Worm (Caenorhabditis elegans) whole organism, mixed stage, embryonic: ENCODE data around the gene snu-13.

Experiments used
- mab-5 ChIP-seq: fragments of 150-350 bp; optimal IDR thresholded peaks from 2 replicates; lab custom pipeline; 2014; ENCODE audit warnings: missing biosample characterization, missing genetic modification characterization
- nhr-12 ChIP-seq: fragments of 150-350 bp; optimal IDR thresholded peaks from 2 replicates; lab custom pipeline; 2014; ENCODE audit warnings: missing biosample characterization, missing genetic modification characterization
- nhr-237 ChIP-seq: fragments of 150-350 bp; optimal IDR thresholded peaks from 2 replicates; lab custom pipeline; 2014; ENCODE audit warnings: missing biosample characterization, missing genetic modification characterization
- nhr-28 ChIP-seq: fragments of 150-350 bp; optimal IDR thresholded peaks from 2 replicates; lab custom pipeline; 2014; ENCODE audit warnings: missing biosample characterization, missing genetic modification characterization
- sem-2 ChIP-seq: fragments of 200-800 bp; sonication (Bioruptor generic); optimal IDR thresholded peaks from 2 replicates; lab custom pipeline; 2018; ENCODE audit warnings: mild to moderate bottlenecking, missing genetic modification characterization, missing compliant biosample characterization
- snpc-4 ChIP-seq: fragments of 150-350 bp; optimal IDR thresholded peaks from 2 replicates; lab custom pipeline; 2014; ENCODE audit warnings: missing biosample characterization, missing genetic modification characterization
- sptf-1 ChIP-seq: sonication (generic microtip); optimal IDR thresholded peaks from 2 replicates; lab custom pipeline; 2017; ENCODE audit warnings: mild to moderate bottlenecking, missing genetic modification characterization, moderate library complexity, missing compliant biosample characterization
- tbx-8 ChIP-seq: fragments of 200-800 bp; sonication (Bioruptor generic); optimal IDR thresholded peaks from 2 replicates; lab custom pipeline; 2018; ENCODE audit warnings: mild to moderate bottlenecking, missing genetic modification characterization, moderate library complexity, missing compliant biosample characterization
- unc-39 ChIP-seq: fragments of 150-350 bp; optimal IDR thresholded peaks from 2 replicates; lab custom pipeline; 2014; ENCODE audit warnings: missing biosample characterization, missing genetic modification characterization

DNA sequence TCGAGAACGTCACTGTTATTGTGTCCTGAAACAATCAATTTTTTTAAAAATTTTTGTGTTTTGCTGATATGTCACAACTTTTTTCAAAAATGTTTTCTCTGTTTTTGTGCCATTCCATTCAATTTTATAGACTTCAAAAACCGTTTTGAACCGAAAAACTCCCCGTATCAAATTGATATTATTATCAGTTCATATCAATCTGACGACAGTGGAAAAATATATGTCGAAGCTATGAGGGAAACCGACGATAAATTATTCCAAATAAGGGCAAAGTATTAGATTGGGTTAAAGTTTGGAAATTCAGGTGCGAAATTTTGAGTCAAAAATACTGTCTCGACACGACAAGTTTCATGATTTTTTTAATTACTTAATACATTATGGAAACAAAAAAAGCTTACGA is 2.0 kb downstream of the snu-13 start:
- no peak for TF ChIP-seq sem-2 (GFP tag; lab: Kevin White, UChicago)
- no peak for TF ChIP-seq sptf-1 (tag; lab: Kevin White, UChicago)
- TF ChIP-seq nhr-28 (tag; lab: Kevin White, UChicago) = no peak
- TF ChIP-seq snpc-4 = no peak
- TF ChIP-seq mab-5 (tag; lab: Kevin White, UChicago) = no peak
- no peak for TF ChIP-seq nhr-237
- TF ChIP-seq nhr-12 (tag; lab: Kevin White, UChicago) = no peak
- no peak for TF ChIP-seq tbx-8 (GFP tag; lab: Kevin White, UChicago)
- no peak for TF ChIP-seq unc-39 (tag; lab: Kevin White, UChicago)
